Fruit fly (Drosophila melanogaster) S2 (cell line): Measurements from ENCODE around the gene CG14543.

Experiments used
- CG8478 ChIP-seq: fragments of >200 bp; optimal IDR thresholded peaks from 2 replicates; lab custom pipeline; 2018
- CTCF ChIP-seq, 2 experiments: fragments of >200 bp; optimal IDR thresholded peaks; 2 replicates each; lab custom pipeline; 2018

The CG14543 gene

dm6 chr3R:26036153-26037144, 20.0 kb upstream of the CG14543 start:
- TF ChIP-seq CG8478 (lab: Kevin White, UChicago) (no peak), CTCF (optimal IDR thresholded peaks at IDR 0.05; lab: Kevin White, UChicago) (no peak)

dm6 chr3R:26037899-26038298, 18.5 kb upstream of the CG14543 start:
- TF ChIP-seq CTCF (optimal IDR thresholded peaks at IDR 0.05; lab: Kevin White, UChicago) (no peak), CG8478 (lab: Kevin White, UChicago) (no peak)

dm6 chr3R:26039793-26040335, 16.6 kb upstream of the CG14543 start:
- TF ChIP-seq CTCF (optimal IDR thresholded peaks at IDR 0.05; lab: Kevin White, UChicago) (no peak), CG8478 (lab: Kevin White, UChicago) (no peak)

- TF ChIP-seq CG8478 (lab: Kevin White, UChicago) (no peak), CTCF (optimal IDR thresholded peaks at IDR 0.05; lab: Kevin White, UChicago) (peak; percentile 33 to 34)
These were observed 14.9 kb upstream of the CG14543 start, which contains the start of gene gro for dm6 chr3R:26041417-26042101. Gene gro, plus strand, starts transcription at chr3R:26041736.

dm6 chr3R:26042131-26042885, 14.1 kb upstream of the CG14543 start:
- no peak for TF ChIP-seq CTCF (optimal IDR thresholded peaks at IDR 0.05; lab: Kevin White, UChicago)

- TF ChIP-seq CTCF (optimal IDR thresholded peaks at IDR 0.05; lab: Kevin White, UChicago) (no peak), CG8478 (lab: Kevin White, UChicago) (no peak)
These were observed 4.1 kb upstream of the CG14543 start, which contains the start of the genes Exo84 and Vps2 for dm6 chr3R:26052150-26052908. Gene Exo84, minus strand, starts transcription at chr3R:26052257. Gene Vps2, plus strand, starts transcription at chr3R:26052821.

dm6 chr3R:26055214-26055632, 1.2 kb upstream of the CG14543 start, which contains the start of gene Cmpk:
Gene Cmpk, minus strand, starts transcription at chr3R:26055438.
- TF ChIP-seq CG8478 (lab: Kevin White, UChicago) (no peak), CTCF (optimal IDR thresholded peaks at IDR 0.05; lab: Kevin White, UChicago) (no peak)

- TF ChIP-seq CG8478 (lab: Kevin White, UChicago) (no peak), CTCF (optimal IDR thresholded peaks at IDR 0.05; lab: Kevin White, UChicago) (no peak)
These were observed 1.6 kb downstream of the CG14543 start, which contains the start of the genes PIG-P and Tcs6 for dm6 chr3R:26058066-26058465. Gene PIG-P, minus strand, starts transcription at chr3R:26058223. Gene Tcs6, minus strand, starts transcription at chr3R:26058223.

- TF ChIP-seq CG8478 (lab: Kevin White, UChicago) (no peak), CTCF (optimal IDR thresholded peaks at IDR 0.05; lab: Kevin White, UChicago) (no peak)
These were observed 2.8 kb downstream of the CG14543 start, which contains the start of the genes RpL34a and Trmt61 for dm6 chr3R:26059195-26059594. Gene RpL34a, minus strand, starts transcription at chr3R:26059267. Gene Trmt61, plus strand, starts transcription at chr3R:26059496.

- TF ChIP-seq CTCF (optimal IDR thresholded peaks at IDR 0.05; lab: Kevin White, UChicago) (no peak), CG8478 (lab: Kevin White, UChicago) (no peak)
These were observed 6.5 kb downstream of the CG14543 start, which contains the start of gene CG14551 for dm6 chr3R:26062911-26063310. Gene CG14551, minus strand, starts transcription at chr3R:26063011.

- TF ChIP-seq CTCF (optimal IDR thresholded peaks at IDR 0.05; lab: Kevin White, UChicago) = no peak
- no peak for TF ChIP-seq CG8478 (lab: Kevin White, UChicago)
These were observed 8.3 kb downstream of the CG14543 start for dm6 chr3R:26064708-26065107.

dm6 chr3R:26068135-26068534, 11.7 kb downstream of the CG14543 start:
- TF ChIP-seq CG8478 (lab: Kevin White, UChicago) (no peak), CTCF (optimal IDR thresholded peaks at IDR 0.05; lab: Kevin White, UChicago) (no peak)

- TF ChIP-seq CG8478 (lab: Kevin White, UChicago) (no peak), CTCF (optimal IDR thresholded peaks at IDR 0.05; lab: Kevin White, UChicago) (no peak)
These were observed 16.0 kb downstream of the CG14543 start for dm6 chr3R:26072477-26072876.
